Fruit fly (Drosophila melanogaster) whole organism, wandering third instar larva: Measurements from ENCODE around the gene Sfp24Bd.

Experiments
- Abd-B ChIP-seq: fragments of >200 bp; optimal IDR thresholded peaks from 2 replicates; lab custom pipeline; 2017; ENCODE audit warnings: missing biosample characterization, missing genetic modification characterization
- CG32264 ChIP-seq: fragments of 200-800 bp; sonication (Bioruptor generic); optimal IDR thresholded peaks from 2 replicates; lab custom pipeline; 2016; ENCODE audit warnings: missing biosample characterization, missing genetic modification characterization
- CG9705 ChIP-seq: fragments of 200-800 bp; sonication (Bioruptor generic); optimal IDR thresholded peaks from 2 replicates; lab custom pipeline; 2018; ENCODE audit warnings: missing biosample characterization, mild to moderate bottlenecking, missing genetic modification characterization
- CrebA ChIP-seq: fragments of 200-800 bp; sonication (Bioruptor generic); optimal IDR thresholded peaks from 2 replicates; lab custom pipeline; 2016; ENCODE audit warnings: missing biosample characterization, mild to moderate bottlenecking, missing genetic modification characterization, borderline replicate concordance
- Dfd ChIP-seq: fragments of >200 bp; optimal IDR thresholded peaks from 2 replicates; lab custom pipeline; 2017; ENCODE audit warnings: missing biosample characterization, missing genetic modification characterization
- Dif ChIP-seq: fragments of 200-275, 200-300 bp; sonication (Bioruptor generic); optimal IDR thresholded peaks from 2 replicates; lab custom pipeline; 2018; ENCODE audit warnings: missing biosample characterization, missing genetic modification characterization; ENCODE audit not compliant: partially characterized antibody
- GATAd ChIP-seq: sonication (Bioruptor generic); optimal IDR thresholded peaks from 2 replicates; lab custom pipeline; 2016; ENCODE audit warnings: missing biosample characterization, missing genetic modification characterization
- HLH106 ChIP-seq: fragments of 200-800 bp; optimal IDR thresholded peaks from 3 replicates; lab custom pipeline; 2019; ENCODE audit warnings: missing biosample characterization, mild to moderate bottlenecking, missing genetic modification characterization, moderate library complexity
- Hnf4 ChIP-seq: fragments of 200-800 bp; sonication (Bioruptor generic); optimal IDR thresholded peaks from 2 replicates; lab custom pipeline; 2016; ENCODE audit warnings: missing biosample characterization, mild to moderate bottlenecking, missing genetic modification characterization
- Hr78 ChIP-seq: fragments of >200 bp; optimal IDR thresholded peaks from 2 replicates; lab custom pipeline; 2017; ENCODE audit warnings: missing biosample characterization, missing genetic modification characterization
- Hr83 ChIP-seq: fragments of 200-300 bp; sonication (Bioruptor generic); optimal IDR thresholded peaks from 2 replicates; lab custom pipeline; 2016; ENCODE audit warnings: missing biosample characterization, mild to moderate bottlenecking, missing genetic modification characterization, moderate library complexity; ENCODE audit not compliant: poor library complexity, severe bottlenecking
- Jra ChIP-seq: sonication (Bioruptor generic); optimal IDR thresholded peaks from 2 replicates; lab custom pipeline; 2016; ENCODE audit warnings: missing biosample characterization, missing genetic modification characterization
- Mio ChIP-seq: sonication (Bioruptor generic); optimal IDR thresholded peaks from 2 replicates; lab custom pipeline; 2016; ENCODE audit warnings: missing biosample characterization, missing genetic modification characterization
- Myc ChIP-seq: fragments of >200 bp; optimal IDR thresholded peaks from 2 replicates; lab custom pipeline; 2017
- N ChIP-seq: fragments of >200 bp; optimal IDR thresholded peaks from 2 replicates; lab custom pipeline; 2018; ENCODE audit warnings: missing biosample characterization, missing external identifiers, missing genetic modification characterization
- OdsH ChIP-seq: fragments of 200-800 bp; sonication (Bioruptor generic); optimal IDR thresholded peaks from 2 replicates; lab custom pipeline; 2016; ENCODE audit warnings: missing biosample characterization, mild to moderate bottlenecking, missing genetic modification characterization
- Rel ChIP-seq, 2 experiments: fragments of 200-800 bp; sonication (Bioruptor generic) in 1 of 2; optimal IDR thresholded peaks; 2 replicates in 1 of 2; 3 replicates in 1 of 2; lab custom pipeline; 2016 to 2019; ENCODE audit warnings: mild to moderate bottlenecking in 2 of 2, missing biosample characterization in 2 of 2, missing genetic modification characterization in 2 of 2, moderate library complexity in 1 of 2
- Sp1 ChIP-seq: fragments of 200-800 bp; sonication (Bioruptor generic); optimal IDR thresholded peaks from 3 replicates; lab custom pipeline; 2019; ENCODE audit warnings: missing biosample characterization, mild to moderate bottlenecking, missing genetic modification characterization, moderate library complexity
- Vsx2 ChIP-seq: fragments of 200-300, 225-300 bp; sonication (Bioruptor generic); optimal IDR thresholded peaks from 2 replicates; lab custom pipeline; 2018; ENCODE audit warnings: missing biosample characterization, missing genetic modification characterization; ENCODE audit not compliant: partially characterized antibody
- br ChIP-seq: fragments of 200-800 bp; sonication (Bioruptor generic); optimal IDR thresholded peaks from 2 replicates; lab custom pipeline; 2016; ENCODE audit warnings: missing biosample characterization, missing genetic modification characterization
- brk ChIP-seq: fragments of 200-800 bp; sonication (Bioruptor generic); optimal IDR thresholded peaks from 2 replicates; lab custom pipeline; 2016; ENCODE audit warnings: missing biosample characterization, mild to moderate bottlenecking, missing genetic modification characterization
- dl ChIP-seq, 2 experiments: fragments of 175-275, 200-275 bp in 1 of 2; fragments of 200-275 bp in 1 of 2; sonication (Bioruptor generic); optimal IDR thresholded peaks; lab custom pipeline; 2018; ENCODE audit warnings: mild to moderate bottlenecking in 2 of 2, missing biosample characterization in 2 of 2, missing genetic modification characterization in 2 of 2, moderate library complexity in 2 of 2; ENCODE audit not compliant: partially characterized antibody in 2 of 2, insufficient read depth in 1 of 2
- dmrt93B ChIP-seq: fragments of 200-800 bp; sonication (Bioruptor generic); optimal IDR thresholded peaks from 2 replicates; lab custom pipeline; 2018; ENCODE audit warnings: missing biosample characterization, mild to moderate bottlenecking, missing genetic modification characterization
- dsf ChIP-seq: sonication (Bioruptor generic); optimal IDR thresholded peaks from 2 replicates; lab custom pipeline; 2016; ENCODE audit warnings: missing biosample characterization, missing genetic modification characterization, borderline replicate concordance
- ey ChIP-seq: fragments of 200-800 bp; sonication (Bioruptor generic); optimal IDR thresholded peaks from 2 replicates; lab custom pipeline; 2016; ENCODE audit warnings: missing biosample characterization, missing genetic modification characterization
- foxo ChIP-seq, 2 experiments: fragments of 200-800 bp; sonication (Bioruptor generic); optimal IDR thresholded peaks; 2 replicates in 1 of 2; 3 replicates in 1 of 2; lab custom pipeline; 2016 to 2017; ENCODE audit warnings: missing biosample characterization in 2 of 2, missing genetic modification characterization in 2 of 2
- fru ChIP-seq: fragments of 200-800 bp; sonication (Bioruptor generic); optimal IDR thresholded peaks from 3 replicates; lab custom pipeline; 2016; ENCODE audit warnings: missing biosample characterization, mild to moderate bottlenecking, missing genetic modification characterization
- h ChIP-seq: fragments of 200-800 bp; sonication (Bioruptor generic); optimal IDR thresholded peaks from 3 replicates; lab custom pipeline; 2016; ENCODE audit warnings: missing biosample characterization, mild to moderate bottlenecking, missing genetic modification characterization
- jim ChIP-seq: fragments of 175-275, 200-325 bp; sonication (Bioruptor generic); optimal IDR thresholded peaks from 2 replicates; lab custom pipeline; 2016; ENCODE audit warnings: missing biosample characterization, mild to moderate bottlenecking, missing genetic modification characterization
- lola ChIP-seq: fragments of >200 bp; optimal IDR thresholded peaks from 2 replicates; lab custom pipeline; 2017; ENCODE audit warnings: missing biosample characterization, missing genetic modification characterization
- pan ChIP-seq: fragments of >200 bp; optimal IDR thresholded peaks from 2 replicates; lab custom pipeline; 2017
- psq ChIP-seq: fragments of 200-800 bp; sonication (Bioruptor generic); optimal IDR thresholded peaks from 3 replicates; lab custom pipeline; 2017; ENCODE audit warnings: missing biosample characterization, mild to moderate bottlenecking, missing genetic modification characterization, moderate library complexity
- rgr ChIP-seq: fragments of 200-800 bp; sonication (Bioruptor generic); optimal IDR thresholded peaks from 3 replicates; lab custom pipeline; 2016; ENCODE audit warnings: missing biosample characterization, mild to moderate bottlenecking, missing genetic modification characterization
- sage ChIP-seq: fragments of 200-800 bp; sonication (Bioruptor generic); optimal IDR thresholded peaks from 2 replicates; lab custom pipeline; 2016; ENCODE audit warnings: missing biosample characterization, mild to moderate bottlenecking, missing genetic modification characterization
- sv ChIP-seq: fragments of 200-800 bp; sonication (Bioruptor generic); optimal IDR thresholded peaks from 3 replicates; lab custom pipeline; 2016; ENCODE audit warnings: missing biosample characterization, missing genetic modification characterization
- tai ChIP-seq: sonication (Bioruptor generic); optimal IDR thresholded peaks from 2 replicates; lab custom pipeline; 2016; ENCODE audit warnings: missing biosample characterization, missing genetic modification characterization
- usp ChIP-seq: fragments of >200 bp; optimal IDR thresholded peaks from 2 replicates; lab custom pipeline; 2017; ENCODE audit warnings: missing biosample characterization, missing genetic modification characterization
- woc ChIP-seq: sonication (Bioruptor generic); optimal IDR thresholded peaks from 2 replicates; lab custom pipeline; 2016; ENCODE audit warnings: missing biosample characterization, mild to moderate bottlenecking, missing genetic modification characterization

Sfp24Bd gene

DNA sequence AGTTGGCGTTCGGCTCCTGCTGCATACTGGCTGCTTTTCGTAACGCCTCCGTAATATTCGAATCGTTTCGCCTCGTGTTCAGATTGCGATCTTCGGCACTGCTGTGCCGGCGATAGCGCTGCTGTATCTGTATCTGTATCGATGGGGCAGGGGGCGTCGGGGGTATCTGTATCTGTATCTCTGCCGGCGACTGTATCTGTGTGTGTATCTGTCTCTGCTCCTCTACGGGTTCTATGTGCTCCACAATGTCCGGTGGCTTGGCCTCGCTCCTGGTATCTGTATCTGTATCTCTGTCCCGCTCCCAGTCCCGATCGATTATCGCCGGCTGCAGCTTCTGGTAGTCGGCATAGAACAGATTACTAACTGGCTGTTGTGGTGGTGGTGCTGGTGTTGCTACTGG lies 29.0 kb downstream of the Sfp24Bd start:
- TF ChIP-seq br (GFP tag; lab: Kevin White, UChicago): peak; percentile 19
- no peak for TF ChIP-seq Vsx2 (GFP tag; lab: Kevin White, UChicago)
- TF ChIP-seq Rel (GFP tag; optimal IDR thresholded peaks at IDR 0.05; lab: Kevin White, UChicago): no peak
- TF ChIP-seq Rel (tag; optimal IDR thresholded peaks at IDR 0.05; lab: Kevin White, UChicago): peak; percentile 70
- TF ChIP-seq CrebA (GFP tag; lab: Kevin White, UChicago): no peak
- TF ChIP-seq, all 38 proteins: peak for 2

DNA sequence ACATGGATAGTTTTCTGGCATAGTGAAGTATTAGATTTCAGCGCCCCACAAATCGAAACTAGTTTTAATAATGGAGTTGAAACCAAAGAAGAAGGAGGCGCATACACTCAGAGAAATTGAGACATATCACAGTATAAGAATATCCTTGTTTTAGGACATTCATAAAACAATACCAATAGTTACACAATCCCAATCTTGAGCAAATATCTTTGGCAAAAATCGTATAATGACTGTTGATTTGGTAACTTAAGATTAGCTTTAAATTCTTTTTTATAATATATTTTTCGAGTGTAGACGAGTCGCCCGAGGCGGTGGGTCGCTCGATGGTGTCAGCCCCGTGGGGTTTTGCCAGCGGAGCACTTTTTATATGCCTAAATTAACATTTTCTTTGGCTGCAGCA lies 33.5 kb downstream of the Sfp24Bd start:
- TF ChIP-seq usp (GFP tag; lab: Kevin White, UChicago) (no peak), Sp1 (GFP tag; lab: Kevin White, UChicago) (no peak), HLH106 (no peak), dmrt93B (no peak), Dif (GFP tag; lab: Kevin White, UChicago) (no peak), tai (GFP tag; lab: Kevin White, UChicago) (no peak), dl (GFP tag; optimal IDR thresholded peaks at IDR 0.05; lab: Kevin White, UChicago; ENCODE audit: insufficient read depth in 1 of 2, partially characterized antibody in 2 of 2) (no peak), Hr83 (no peak), br (GFP tag; lab: Kevin White, UChicago) (no peak), Hnf4 (GFP tag; lab: Kevin White, UChicago) (no peak), Dfd (GFP tag; lab: Kevin White, UChicago) (no peak), N (no peak)
- TF ChIP-seq, all 38 proteins: peak for 0

DNA sequence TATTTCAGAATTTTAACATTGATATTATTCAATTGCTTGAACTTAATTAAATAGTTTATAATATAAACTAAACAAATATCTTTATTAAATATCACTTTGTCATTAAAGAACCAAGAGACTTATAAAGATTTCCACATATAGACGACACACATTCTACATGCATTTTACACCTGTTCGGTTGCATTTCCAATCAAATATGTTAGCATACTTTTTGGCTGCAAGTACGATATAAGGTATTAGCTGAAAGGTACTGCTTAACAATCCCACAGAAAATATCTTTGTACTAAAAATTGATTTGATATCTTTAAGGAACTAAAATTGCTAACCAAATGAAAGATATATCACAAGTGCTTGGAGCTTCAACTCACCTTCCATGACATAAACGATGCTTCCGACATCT lies 35.1 kb downstream of the Sfp24Bd start:
- TF ChIP-seq Myc (lab: Kevin White, UChicago) (peak; percentile 62), tai (GFP tag; lab: Kevin White, UChicago) (peak; percentile 45), Dif (GFP tag; lab: Kevin White, UChicago) (no peak)

DNA sequence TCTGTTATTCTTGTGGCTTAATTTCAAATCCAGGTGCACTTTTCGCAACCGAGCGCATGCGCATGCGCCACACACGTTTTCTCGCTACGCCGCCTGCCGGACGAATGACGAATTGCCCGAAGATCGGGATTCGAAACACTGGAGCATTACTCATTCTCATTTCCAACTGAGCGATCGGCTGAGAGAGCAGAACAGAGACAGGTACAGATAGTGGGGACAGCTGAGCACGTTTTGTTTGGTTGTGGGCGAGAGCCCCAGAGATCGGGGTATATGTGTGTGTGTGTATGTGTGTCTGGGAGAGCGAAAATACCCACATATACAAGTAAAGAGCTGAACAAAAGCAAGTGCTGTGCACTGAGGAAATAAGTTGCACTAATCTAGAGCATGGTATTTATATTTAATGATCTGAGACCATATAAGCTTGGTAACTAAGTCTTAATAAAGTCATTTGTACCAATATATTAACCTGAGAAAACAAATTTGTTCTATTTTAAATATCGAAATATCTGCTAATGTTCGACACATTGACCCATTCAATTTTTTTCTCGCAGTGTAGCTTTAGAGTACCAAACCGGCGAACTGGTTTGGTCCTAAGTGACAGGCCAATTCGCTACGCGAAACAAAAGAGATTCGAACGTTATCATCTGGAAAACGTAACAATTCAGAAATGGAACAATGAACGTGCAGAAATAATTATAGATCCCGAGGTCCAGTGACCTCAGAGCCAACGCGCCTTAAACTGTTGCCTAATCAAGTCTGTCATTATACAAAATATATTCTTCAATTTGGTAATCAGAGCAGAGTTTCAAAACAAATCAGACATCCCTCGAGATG lies 36.7 kb downstream of the Sfp24Bd start:
- TF ChIP-seq GATAd (GFP tag; lab: Kevin White, UChicago): peak; percentile 34
- peak; percentile 97 for TF ChIP-seq dmrt93B
- TF ChIP-seq Abd-B (GFP tag; lab: Kevin White, UChicago): no peak
- peak; percentile 94 for TF ChIP-seq ey
- no peak for TF ChIP-seq CrebA (GFP tag; lab: Kevin White, UChicago)
- peak; percentile 78 for TF ChIP-seq dsf
- TF ChIP-seq usp (GFP tag; lab: Kevin White, UChicago): no peak
- TF ChIP-seq Rel (GFP tag; optimal IDR thresholded peaks at IDR 0.05; lab: Kevin White, UChicago): peak; percentile 88
- peak; percentile 75 for TF ChIP-seq Rel (tag; optimal IDR thresholded peaks at IDR 0.05; lab: Kevin White, UChicago)
- TF ChIP-seq sage (GFP tag; lab: Kevin White, UChicago): peak; percentile 94
- peak; percentile 98 for TF ChIP-seq fru (GFP tag; lab: Kevin White, UChicago)
- TF ChIP-seq CG32264 (GFP tag; lab: Kevin White, UChicago): peak; percentile 95
- TF ChIP-seq br (GFP tag; lab: Kevin White, UChicago): peak; percentile 96
- peak; percentile 99 for TF ChIP-seq HLH106
- peak; percentile 95 for TF ChIP-seq Sp1 (GFP tag; lab: Kevin White, UChicago)
- peak; percentile 55 for TF ChIP-seq Hr83
- TF ChIP-seq Hnf4 (GFP tag; lab: Kevin White, UChicago): peak; percentile 96
- peak; percentile 97 for TF ChIP-seq CG9705 (GFP tag; lab: Kevin White, UChicago)
- TF ChIP-seq Dif (GFP tag; lab: Kevin White, UChicago): peak; percentile 95
- TF ChIP-seq woc: peak; percentile 96
- peak; percentile 94 for TF ChIP-seq brk (GFP tag; lab: Kevin White, UChicago)
- no peak for TF ChIP-seq Hr78 (GFP tag; lab: Kevin White, UChicago)
- TF ChIP-seq N: no peak
- peak; percentile 84 to 85 for TF ChIP-seq dl (GFP tag; optimal IDR thresholded peaks at IDR 0.05; lab: Kevin White, UChicago; ENCODE audit: insufficient read depth in 1 of 2, partially characterized antibody in 2 of 2)
- peak; percentile 92 for TF ChIP-seq psq (GFP tag; lab: Kevin White, UChicago)
- peak; percentile 94 for TF ChIP-seq sv
- TF ChIP-seq OdsH (GFP tag; lab: Kevin White, UChicago): peak; percentile 95
- TF ChIP-seq Vsx2 (GFP tag; lab: Kevin White, UChicago): peak; percentile 85
- no peak for TF ChIP-seq lola
- peak; percentile 92 for TF ChIP-seq Jra (GFP tag; lab: Kevin White, UChicago)
- TF ChIP-seq pan: no peak
- TF ChIP-seq h (GFP tag; lab: Kevin White, UChicago): peak; percentile 97
- TF ChIP-seq Dfd (GFP tag; lab: Kevin White, UChicago): no peak
- peak; percentile 82 to 96 for TF ChIP-seq foxo (GFP tag; optimal IDR thresholded peaks at IDR 0.05; lab: Kevin White, UChicago)
- peak; percentile 94 for TF ChIP-seq rgr (GFP tag; lab: Kevin White, UChicago)
- TF ChIP-seq Mio (GFP tag; lab: Kevin White, UChicago): peak; percentile 70
- peak; percentile 66 for TF ChIP-seq Myc (lab: Kevin White, UChicago)
- no peak for TF ChIP-seq jim (GFP tag; lab: Kevin White, UChicago)
- peak; percentile 83 for TF ChIP-seq tai (GFP tag; lab: Kevin White, UChicago)
